Worm (Caenorhabditis elegans): ENCODE data around the gene F46B6.2.

Gene F46B6.2

DNA sequence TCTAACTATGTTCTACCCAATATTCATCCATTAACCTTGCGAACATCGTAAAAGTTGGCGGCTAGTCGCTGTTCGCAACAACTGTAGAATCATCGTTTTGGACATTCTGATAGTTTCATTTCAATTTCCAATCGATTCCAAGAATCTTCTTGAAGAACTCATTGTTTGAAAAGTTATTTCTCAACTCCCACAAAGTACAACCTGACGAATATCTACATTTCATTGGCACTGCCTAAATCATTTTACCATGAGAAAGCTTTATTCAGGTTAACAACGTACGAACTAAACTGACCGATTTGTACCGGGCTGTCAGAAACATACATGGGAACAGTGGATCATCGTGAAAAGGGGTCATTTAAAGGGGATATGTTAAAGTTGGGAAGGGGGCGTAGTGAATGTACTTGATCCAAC, 14.6 kb downstream of the F46B6.2 start, which contains the start of gene F46B6.6 (continued):
- TF ChIP-seq B0019.2 (GFP tag; conservative IDR thresholded peaks at IDR 0.05) (no peak), F55B11.4 (tag; optimal IDR thresholded peaks at IDR 0.05; ENCODE audit: borderline replicate concordance, insufficient read depth) (no peak), ceh-91 (GFP tag; IDR thresholded peaks at IDR 0.05) (no peak), bed-2 (GFP tag; IDR thresholded peaks at IDR 0.05) (no peak), nhr-80 (tag; optimal IDR thresholded peaks at IDR 0.05) (no peak), ceh-100 (GFP tag; IDR thresholded peaks at IDR 0.05) (no peak), hlh-26 (GFP tag; conservative IDR thresholded peaks at IDR 0.05) (no peak), sptf-2 (GFP tag; optimal IDR thresholded peaks at IDR 0.05) (no peak), nfya-1 (tag; optimal IDR thresholded peaks at IDR 0.05; ENCODE audit: borderline replicate concordance, insufficient read depth) (no peak), snpc-1.3 (tag; optimal IDR thresholded peaks at IDR 0.05; ENCODE audit: insufficient read depth) (no peak), rec-8 (tag; optimal IDR thresholded peaks at IDR 0.05) (peak in 1 of 2 experiments; percentile 12), tlf-1 (GFP tag; optimal IDR thresholded peaks at IDR 0.05) (peak; percentile 12), F49E8.2 (tag; optimal IDR thresholded peaks at IDR 0.05; ENCODE audit: insufficient read depth) (peak; percentile 53), nhr-27 (tag; optimal IDR thresholded peaks at IDR 0.05) (peak; percentile 22), bed-1 (GFP tag; IDR thresholded peaks at IDR 0.05) (no peak), hsf-1 (GFP tag; IDR thresholded peaks at IDR 0.05) (peak; percentile 68), egl-18 (GFP tag; IDR thresholded peaks at IDR 0.05) (no peak), ztf-25 (GFP tag; IDR thresholded peaks at IDR 0.05) (no peak), F52B5.7 (tag; optimal IDR thresholded peaks at IDR 0.05) (peak; percentile 53), F10E7.11 (tag; optimal IDR thresholded peaks at IDR 0.05) (peak; percentile 13), die-1 (tag; optimal IDR thresholded peaks at IDR 0.05) (peak; percentile 15), F22D6.2 (tag; optimal IDR thresholded peaks at IDR 0.05) (no peak), ceh-27 (GFP tag; optimal IDR thresholded peaks at IDR 0.05) (no peak), aptf-3 (GFP tag; IDR thresholded peaks at IDR 0.05) (no peak), xnd-1 (tag; optimal IDR thresholded peaks at IDR 0.05) (no peak), mes-4 (tag; optimal IDR thresholded peaks at IDR 0.05) (no peak), mel-28 (tag; optimal IDR thresholded peaks at IDR 0.05; ENCODE audit: borderline replicate concordance) (no peak), C17E4.6 (GFP tag; IDR thresholded peaks at IDR 0.05) (no peak), lin-35 (GFP tag; optimal IDR thresholded peaks at IDR 0.05) (peak in 1 of 3 experiments; percentile 24)

DNA sequence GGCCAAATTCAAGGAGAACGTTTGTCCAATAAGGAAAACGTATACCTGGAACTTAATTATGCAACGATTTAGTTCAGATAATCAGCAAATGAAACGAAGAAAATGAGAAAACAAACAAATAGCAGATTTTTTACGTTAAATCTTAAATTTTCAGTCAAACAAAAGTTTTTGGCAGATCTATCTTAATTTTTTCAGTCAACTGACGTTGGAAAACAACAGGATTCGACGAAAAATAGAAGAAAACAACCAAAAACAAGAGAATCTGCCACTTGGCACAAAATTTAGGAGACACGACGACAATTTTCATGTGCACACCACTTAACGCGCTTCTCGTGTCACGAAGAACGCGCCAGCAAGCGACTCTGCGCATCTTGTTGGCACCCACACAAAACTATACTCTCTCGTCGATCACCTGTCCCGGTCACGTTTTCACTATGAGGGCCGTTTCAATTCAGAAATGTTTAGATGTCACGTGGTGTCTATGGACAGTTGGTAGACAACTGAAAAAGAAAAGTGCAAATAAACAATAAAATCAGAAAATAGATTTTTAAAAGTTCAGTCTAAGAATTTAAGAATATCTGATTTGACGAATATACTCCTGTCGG, 17.7 kb downstream of the F46B6.2 start, which contains the start of gene ztf-7:
Gene ztf-7, minus strand, starts transcription at position 51 of the 605 bp plus-strand sequence.
- TF ChIP-seq F52B5.7 (tag; optimal IDR thresholded peaks at IDR 0.05) (peak; percentile 31), mel-28 (tag; optimal IDR thresholded peaks at IDR 0.05; ENCODE audit: borderline replicate concordance) (no peak), snpc-1.1 (tag; optimal IDR thresholded peaks at IDR 0.05; ENCODE audit: insufficient read depth) (no peak), rcor-1 (GFP tag; IDR thresholded peaks at IDR 0.05) (peak; percentile 92), ceh-79 (tag; optimal IDR thresholded peaks at IDR 0.05) (peak; percentile 32), ccch-3 (GFP tag; optimal IDR thresholded peaks at IDR 0.05) (no peak), xnd-1 (tag; optimal IDR thresholded peaks at IDR 0.05) (no peak), ztf-22 (GFP tag; optimal IDR thresholded peaks at IDR 0.05) (peak; percentile 95), madf-10 (tag; optimal IDR thresholded peaks at IDR 0.05) (peak; percentile 89), nhr-27 (tag; optimal IDR thresholded peaks at IDR 0.05) (peak; percentile 8), zim-3 (tag; optimal IDR thresholded peaks at IDR 0.05) (no peak), somi-1 (GFP tag; optimal IDR thresholded peaks at IDR 0.05) (peak; percentile 92), madf-8 (GFP tag; conservative IDR thresholded peaks at IDR 0.05) (no peak), T07F8.4 (tag; optimal IDR thresholded peaks at IDR 0.05) (no peak), attf-3 (GFP tag; conservative IDR thresholded peaks at IDR 0.05) (peak; percentile 51; the same call in 1 of the 2 replicates), ceh-40 (GFP tag; IDR thresholded peaks at IDR 0.05) (no peak), chd-7 (tag; optimal IDR thresholded peaks at IDR 0.05) (peak; percentile 90), lin-35 (GFP tag; optimal IDR thresholded peaks at IDR 0.05) (peak in 1 of 3 experiments; percentile 87), lsy-27 (tag; optimal IDR thresholded peaks at IDR 0.05; ENCODE audit: borderline replicate concordance, insufficient read depth) (no peak), lir-1 (GFP tag; conservative IDR thresholded peaks at IDR 0.05) (peak; percentile 89), let-526 (GFP tag; IDR thresholded peaks at IDR 0.05) (peak; percentile 93), sdz-38 (tag; optimal IDR thresholded peaks at IDR 0.05) (no peak)
